Worm (Caenorhabditis elegans) whole organism, late embryonic: ENCODE measurements around the gene nspa-10.

Experiments
- C08G9.2 ChIP-seq: sonication (generic microtip); optimal IDR thresholded peaks from 2 replicates; lab custom pipeline; 2016; ENCODE audit warnings: mild to moderate bottlenecking, missing genetic modification characterization, moderate library complexity, missing compliant biosample characterization
- F13H6.1 ChIP-seq: sonication (generic microtip); optimal IDR thresholded peaks from 2 replicates; lab custom pipeline; 2016; ENCODE audit warnings: missing genetic modification characterization, missing compliant biosample characterization
- K09A11.1 ChIP-seq: sonication (generic microtip); optimal IDR thresholded peaks from 2 replicates; lab custom pipeline; 2017; ENCODE audit warnings: antibody characterized with exemption, mild to moderate bottlenecking, missing genetic modification characterization, missing compliant biosample characterization; ENCODE audit not compliant: insufficient read depth
- Y22D7AL.16 ChIP-seq: sonication (generic microtip); optimal IDR thresholded peaks from 2 replicates; lab custom pipeline; 2016; ENCODE audit warnings: missing genetic modification characterization, missing compliant biosample characterization
- ahr-1 ChIP-seq: sonication (generic microtip); optimal IDR thresholded peaks from 2 replicates; lab custom pipeline; 2016; ENCODE audit warnings: missing genetic modification characterization, missing compliant biosample characterization
- ceh-2 ChIP-seq: sonication (generic microtip); optimal IDR thresholded peaks from 2 replicates; lab custom pipeline; 2016; ENCODE audit warnings: missing genotype, missing genetic modification characterization, missing compliant biosample characterization
- ceh-45 ChIP-seq: fragments of 200-800 bp; sonication (Bioruptor generic); IDR thresholded peaks from 2 replicates; pipeline ENCODE4 v1.3.6; 2022; ENCODE audit warnings: missing genetic modification reagents, missing genetic modification characterization, missing compliant biosample characterization
- che-1 ChIP-seq: sonication (generic microtip); optimal IDR thresholded peaks from 2 replicates; lab custom pipeline; 2016; ENCODE audit warnings: mild to moderate bottlenecking, missing genetic modification characterization, missing compliant biosample characterization
- dmd-4 ChIP-seq: sonication (generic microtip); optimal IDR thresholded peaks from 2 replicates; lab custom pipeline; 2016; ENCODE audit warnings: borderline replicate concordance, missing genetic modification characterization, missing compliant biosample characterization
- dve-1 ChIP-seq: sonication (generic microtip); optimal IDR thresholded peaks from 2 replicates; lab custom pipeline; 2017; ENCODE audit warnings: antibody characterized with exemption, mild to moderate bottlenecking, missing genetic modification characterization, missing compliant biosample characterization
- elt-4 ChIP-seq: sonication (generic microtip); optimal IDR thresholded peaks from 2 replicates; lab custom pipeline; 2016; ENCODE audit warnings: missing genetic modification characterization, missing compliant biosample characterization
- ets-4 ChIP-seq: sonication (generic microtip); optimal IDR thresholded peaks from 2 replicates; lab custom pipeline; 2016; ENCODE audit warnings: missing genetic modification characterization, missing compliant biosample characterization
- eyg-1 ChIP-seq: sonication (generic microtip); optimal IDR thresholded peaks from 2 replicates; lab custom pipeline; 2016; ENCODE audit warnings: missing genotype, missing genetic modification characterization, missing compliant biosample characterization
- fkh-10 ChIP-seq: fragments of 150-350 bp; optimal IDR thresholded peaks from 2 replicates; lab custom pipeline; 2014; ENCODE audit warnings: missing biosample characterization, missing genetic modification reagents, missing genetic modification characterization
- hlh-15 ChIP-seq: sonication (generic microtip); optimal IDR thresholded peaks from 2 replicates; lab custom pipeline; 2016; ENCODE audit warnings: missing genetic modification characterization, missing compliant biosample characterization
- hlh-30 ChIP-seq: sonication (generic microtip); optimal IDR thresholded peaks from 2 replicates; lab custom pipeline; 2017; ENCODE audit warnings: antibody characterized with exemption, missing genetic modification characterization, missing compliant biosample characterization; ENCODE audit not compliant: insufficient read depth
- hlh-6 ChIP-seq: sonication (generic microtip); optimal IDR thresholded peaks from 2 replicates; lab custom pipeline; 2016; ENCODE audit warnings: missing genotype, missing genetic modification characterization, missing compliant biosample characterization
- lim-6 ChIP-seq: sonication (generic microtip); optimal IDR thresholded peaks from 2 replicates; lab custom pipeline; 2016; ENCODE audit warnings: missing genetic modification characterization, missing compliant biosample characterization
- nfya-1 ChIP-seq: sonication (generic microtip); optimal IDR thresholded peaks from 2 replicates; lab custom pipeline; 2017; ENCODE audit warnings: missing genetic modification characterization, mild to moderate bottlenecking, missing compliant biosample characterization, antibody characterized with exemption, moderate library complexity
- nhr-11 ChIP-seq: fragments of 150-350 bp; optimal IDR thresholded peaks from 2 replicates; lab custom pipeline; 2014; ENCODE audit warnings: missing biosample characterization, missing genetic modification characterization
- odd-2 ChIP-seq: sonication (generic microtip); optimal IDR thresholded peaks from 2 replicates; lab custom pipeline; 2017; ENCODE audit warnings: antibody characterized with exemption, mild to moderate bottlenecking, missing genetic modification characterization, missing compliant biosample characterization
- pag-3 ChIP-seq: sonication (generic microtip); optimal IDR thresholded peaks from 2 replicates; lab custom pipeline; 2016; ENCODE audit warnings: missing compliant biosample characterization, missing genetic modification characterization, borderline replicate concordance
- pha-2 ChIP-seq: sonication (generic microtip); optimal IDR thresholded peaks from 2 replicates; lab custom pipeline; 2017; ENCODE audit warnings: mild to moderate bottlenecking, missing genetic modification characterization, missing compliant biosample characterization
- ref-2 ChIP-seq: sonication (generic microtip); optimal IDR thresholded peaks from 2 replicates; lab custom pipeline; 2016; ENCODE audit warnings: missing genetic modification characterization, missing compliant biosample characterization
- rnt-1 ChIP-seq: sonication (generic microtip); optimal IDR thresholded peaks from 2 replicates; lab custom pipeline; 2016; ENCODE audit warnings: missing genetic modification characterization, missing compliant biosample characterization
- sdc-2 ChIP-seq: sonication (generic microtip); optimal IDR thresholded peaks from 2 replicates; lab custom pipeline; 2016; ENCODE audit warnings: missing genotype, missing genetic modification characterization, missing compliant biosample characterization
- sox-2 ChIP-seq: fragments of 200-800 bp; sonication (Bioruptor generic); IDR thresholded peaks from 2 replicates; pipeline ENCODE4 v1.3.6; 2022; ENCODE audit warnings: missing genetic modification reagents, missing genetic modification characterization, missing compliant biosample characterization
- sox-4 ChIP-seq: sonication (generic microtip); optimal IDR thresholded peaks from 2 replicates; lab custom pipeline; 2017; ENCODE audit warnings: mild to moderate bottlenecking, missing genetic modification characterization, inconsistent platforms, missing compliant biosample characterization
- syd-9 ChIP-seq: sonication (generic microtip); optimal IDR thresholded peaks from 2 replicates; lab custom pipeline; 2016; ENCODE audit warnings: mild to moderate bottlenecking, missing genetic modification characterization, moderate library complexity, missing compliant biosample characterization
- tbx-2 ChIP-seq: sonication (generic microtip); optimal IDR thresholded peaks from 2 replicates; lab custom pipeline; 2016; ENCODE audit warnings: missing genetic modification characterization, missing compliant biosample characterization
- ttx-3 ChIP-seq: sonication (generic microtip); optimal IDR thresholded peaks from 2 replicates; lab custom pipeline; 2016; ENCODE audit warnings: missing genetic modification reagents, missing genetic modification characterization, missing compliant biosample characterization
- unc-55 ChIP-seq: sonication (generic microtip); optimal IDR thresholded peaks from 2 replicates; lab custom pipeline; 2017; ENCODE audit warnings: missing biosample characterization, missing genetic modification reagents, missing genetic modification characterization
- unc-86 ChIP-seq: sonication (generic microtip); optimal IDR thresholded peaks from 2 replicates; lab custom pipeline; 2016; ENCODE audit warnings: missing genetic modification characterization, missing compliant biosample characterization
- ztf-16 ChIP-seq: sonication (generic microtip); optimal IDR thresholded peaks from 2 replicates; lab custom pipeline; 2017; ENCODE audit warnings: missing genetic modification characterization, missing compliant biosample characterization

Gene nspa-10

DNA sequence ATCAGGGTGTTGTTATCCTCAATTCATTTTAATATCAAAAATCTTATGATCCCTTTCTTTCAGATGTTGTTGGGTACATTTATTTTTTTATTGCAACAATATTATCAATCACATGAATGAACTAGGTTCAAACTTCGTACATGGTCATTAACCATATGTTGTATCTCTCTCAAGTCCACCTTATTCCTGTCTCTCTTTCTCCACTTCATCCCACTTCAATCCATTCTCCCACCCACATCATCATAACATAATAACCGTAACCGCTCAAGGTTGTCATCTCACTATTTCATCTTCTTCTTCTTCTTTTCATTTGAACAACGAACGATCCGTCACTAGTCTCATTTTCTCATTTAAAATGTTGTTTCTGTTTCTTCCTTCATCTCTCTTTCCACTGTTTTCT is 24.8 kb downstream of the nspa-10 start:
- no peak for TF ChIP-seq ref-2 (tag; lab: Kevin White, UChicago)
- no peak for TF ChIP-seq rnt-1 (tag; lab: Kevin White, UChicago)
- no peak for TF ChIP-seq syd-9 (tag; lab: Kevin White, UChicago)
- TF ChIP-seq odd-2 (tag; lab: Kevin White, UChicago) = no peak

DNA sequence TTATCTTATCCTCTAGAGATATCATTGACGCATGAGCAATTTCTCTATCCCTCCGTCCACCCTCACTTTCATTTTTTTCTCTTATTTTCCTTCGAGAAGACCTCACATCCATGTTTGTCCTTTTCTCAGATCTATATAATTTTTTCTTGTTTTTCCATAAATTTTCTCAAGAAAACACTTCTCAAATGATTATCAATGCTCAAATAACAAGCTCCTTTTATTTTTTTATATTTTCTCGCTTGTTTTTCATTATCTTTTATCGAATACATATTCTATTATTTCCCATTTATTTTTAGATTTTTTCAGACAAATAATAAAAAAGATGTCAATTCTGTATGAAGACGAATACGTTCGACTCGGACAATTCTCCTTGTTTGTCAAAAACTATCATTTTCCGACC is 27.2 kb downstream of the nspa-10 start, which contains the start of gene R08A2.7:
TSS of gene R08A2.7 (plus strand) at position 301 of the 400 bp plus-strand sequence.
- TF ChIP-seq che-1 (no peak), ceh-2 (no peak), odd-2 (tag; lab: Kevin White, UChicago) (no peak), unc-55 (no peak), lim-6 (tag; lab: Kevin White, UChicago) (no peak), dmd-4 (no peak), rnt-1 (tag; lab: Kevin White, UChicago) (no peak), K09A11.1 (tag; lab: Kevin White, UChicago) (no peak)
- TF ChIP-seq, all 69 proteins: peak for 0

DNA sequence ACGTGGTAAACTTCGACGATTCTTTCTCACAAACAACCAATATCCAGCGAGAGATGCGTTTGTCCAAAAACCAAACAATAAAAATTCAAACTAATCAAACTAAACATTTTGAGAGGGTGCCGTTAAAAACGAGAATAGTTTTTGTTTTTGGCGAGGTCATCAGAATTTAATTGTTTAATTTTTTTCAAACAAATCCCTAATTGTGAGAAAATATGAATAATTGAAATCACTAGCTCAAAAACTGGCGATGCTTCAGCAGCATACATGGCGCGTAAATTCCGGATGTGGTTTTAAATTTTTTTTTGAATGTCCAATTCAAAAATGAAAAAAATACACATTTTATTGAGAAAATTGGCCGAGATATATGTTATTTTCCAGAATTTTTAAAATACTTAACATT is 30.8 kb downstream of the nspa-10 start, which contains the start of gene R08A2.1:
TSS of gene R08A2.1 (minus strand) at position 101 of the 400 bp plus-strand sequence.
- TF ChIP-seq F13H6.1 (tag; lab: Kevin White, UChicago) = no peak
- TF ChIP-seq hlh-15 (tag; lab: Kevin White, UChicago) = no peak
- no peak for TF ChIP-seq sox-4 (tag; lab: Kevin White, UChicago)
- TF ChIP-seq ahr-1 = no peak
- no peak for TF ChIP-seq nhr-11 (tag; lab: Kevin White, UChicago)
- no peak for TF ChIP-seq ttx-3 (tag; lab: Kevin White, UChicago)
- no peak for TF ChIP-seq eyg-1 (tag; lab: Kevin White, UChicago)

DNA sequence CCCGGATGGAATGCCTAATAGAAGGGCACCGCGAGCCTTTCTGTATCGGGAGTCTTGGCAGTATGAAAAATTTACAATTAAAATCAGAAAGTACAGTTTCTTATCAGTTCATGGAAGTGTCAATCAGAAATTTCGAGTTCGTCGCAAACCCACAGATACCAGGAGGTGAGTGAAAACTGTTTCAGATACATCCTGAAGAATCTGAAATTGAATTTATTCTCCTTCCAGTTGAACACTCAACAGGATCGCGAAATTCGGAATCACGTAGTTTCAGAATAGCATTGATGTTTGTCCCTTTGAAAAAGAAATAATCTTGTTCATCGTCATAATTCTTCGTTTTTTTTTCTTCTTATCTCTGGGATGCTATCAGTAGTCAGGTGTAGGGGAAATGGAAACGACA is 34.1 kb downstream of the nspa-10 start, which contains the start of gene fbxa-147:
TSS of gene fbxa-147 (plus strand) at position 386 of the 400 bp plus-strand sequence.
- TF ChIP-seq sox-2 (GFP tag; lab: Robert Waterston, UW) (no peak), nfya-1 (no peak), ceh-45 (no peak), che-1 (no peak), unc-55 (no peak), ztf-16 (tag; lab: Kevin White, UChicago) (no peak)

DNA sequence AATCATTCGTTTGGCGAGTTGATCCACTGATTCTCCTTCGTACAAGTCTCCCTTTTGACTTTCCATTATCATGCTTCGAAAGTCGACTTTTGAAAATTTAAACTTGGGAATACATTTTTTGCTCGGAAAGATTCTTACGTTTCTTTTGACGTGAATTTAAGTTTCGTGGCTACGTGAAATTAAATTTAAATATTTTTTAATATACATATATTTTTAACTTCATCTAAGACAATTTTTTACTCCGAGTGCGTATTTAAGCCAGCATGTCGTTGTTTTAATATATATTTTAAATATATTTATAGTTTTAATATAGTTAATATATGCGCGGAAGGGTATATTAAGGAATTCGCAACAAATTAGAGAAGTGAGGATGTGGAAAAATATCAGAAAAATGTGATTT is 34.6 kb downstream of the nspa-10 start, which contains the start of gene R08A2.2:
TSS of gene R08A2.2 (minus strand) at position 101 of the 400 bp plus-strand sequence.
- TF ChIP-seq dve-1 (tag; lab: Kevin White, UChicago) = no peak
- no peak for TF ChIP-seq elt-4
- TF ChIP-seq K09A11.1 (tag; lab: Kevin White, UChicago) = no peak
- TF ChIP-seq fkh-10 (GFP tag; lab: Kevin White, UChicago) = no peak
- TF ChIP-seq lim-6 (tag; lab: Kevin White, UChicago) = no peak
- TF ChIP-seq C08G9.2 (tag; lab: Kevin White, UChicago) = no peak
- no peak for TF ChIP-seq hlh-30 (tag; lab: Kevin White, UChicago)
- TF ChIP-seq sdc-2 = no peak
- no peak for TF ChIP-seq tbx-2 (tag; lab: Kevin White, UChicago)

DNA sequence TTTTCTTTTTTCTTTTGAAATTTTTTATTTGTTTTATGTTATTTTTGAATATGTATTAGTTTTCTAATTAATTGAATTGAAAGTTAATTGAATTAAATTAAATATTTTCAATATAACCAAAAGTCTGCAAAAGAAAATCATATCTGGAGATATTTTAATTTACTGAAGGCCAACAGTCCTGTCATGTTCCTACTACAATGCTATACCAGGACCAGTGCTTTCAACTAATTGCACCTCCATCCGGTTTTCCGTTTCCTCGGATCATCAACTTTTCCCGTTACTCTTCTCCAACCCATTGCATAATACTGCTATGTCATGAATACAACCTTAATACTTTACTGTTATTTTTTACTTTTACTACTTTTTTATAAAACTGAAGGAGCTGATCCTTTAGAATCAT is 37.9 kb downstream of the nspa-10 start, which contains the start of gene R08A2.5:
TSS of gene R08A2.5 (plus strand) at position 301 of the 400 bp plus-strand sequence.
- TF ChIP-seq hlh-6 (tag; lab: Kevin White, UChicago) (no peak), pha-2 (tag; lab: Kevin White, UChicago) (no peak), pag-3 (tag; lab: Kevin White, UChicago) (no peak), tbx-2 (tag; lab: Kevin White, UChicago) (no peak), ets-4 (tag; lab: Kevin White, UChicago) (no peak), ahr-1 (no peak), Y22D7AL.16 (tag; lab: Kevin White, UChicago) (no peak), unc-86 (tag; lab: Kevin White, UChicago) (no peak), dve-1 (tag; lab: Kevin White, UChicago) (no peak), ceh-45 (no peak), nfya-1 (no peak)
